Worm (Caenorhabditis elegans): Measurements from ENCODE around the gene F26D10.13.

DNA sequence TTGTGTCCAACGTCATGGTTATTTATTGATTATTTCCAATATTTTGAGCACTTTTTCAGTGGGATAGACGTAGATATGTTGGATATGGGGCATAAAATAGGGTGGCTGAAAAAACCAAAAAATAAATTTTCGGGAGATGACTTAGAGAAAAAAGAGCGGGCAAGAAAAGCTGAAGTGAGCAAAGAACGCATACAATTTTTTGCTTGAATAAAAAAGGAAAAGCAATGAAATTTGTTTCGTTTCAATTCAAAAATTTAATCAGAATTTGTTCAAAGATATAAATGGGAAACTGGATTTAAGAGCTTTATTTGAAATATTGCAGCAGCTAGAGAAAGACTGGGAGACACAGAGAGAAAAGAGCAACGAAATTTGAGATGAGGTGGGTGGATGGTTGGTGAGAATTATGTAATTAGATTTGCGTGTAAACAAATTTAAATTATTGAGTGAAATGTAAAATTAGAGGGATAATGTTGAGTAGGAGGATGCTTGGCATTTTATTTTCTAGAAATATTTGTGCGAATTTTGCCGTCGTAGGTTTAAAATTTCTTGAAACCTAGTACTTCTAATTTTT, 27.1 kb upstream of the F26D10.13 start, which contains the start of the genes T28F3.11 and slc-17.4:
- TF ChIP-seq nhr-77 (tag; optimal IDR thresholded peaks at IDR 0.05) (no peak), snpc-4 (tag; optimal IDR thresholded peaks at IDR 0.05) (no peak), nhr-23 (tag; optimal IDR thresholded peaks at IDR 0.05) (no peak), ama-1 (optimal IDR thresholded peaks at IDR 0.05) (no peak), lsy-2 (tag; optimal IDR thresholded peaks at IDR 0.05) (no peak)
